Worm (Caenorhabditis elegans): ENCODE results near the gene srh-203.

The srh-203 gene

ce11 chrV:17486034-17486433 is 29.9 kb upstream of the srh-203 start, which contains the start of gene scl-24:
scl-24 (plus strand) TSS chrV:17486334.
- TF ChIP-seq pha-4 (tag; optimal IDR thresholded peaks at IDR 0.05) (no peak), lin-35 (GFP tag; optimal IDR thresholded peaks at IDR 0.05) (no peak), pbrm-1 (GFP tag; IDR thresholded peaks at IDR 0.05) (no peak), ceh-27 (GFP tag; optimal IDR thresholded peaks at IDR 0.05) (no peak), lsy-27 (tag; optimal IDR thresholded peaks at IDR 0.05; ENCODE audit: borderline replicate concordance, insufficient read depth) (no peak), madf-6 (GFP tag; IDR thresholded peaks at IDR 0.05) (no peak)

ce11 chrV:17485078-17485477 is 29.0 kb upstream of the srh-203 start, which contains the start of gene srh-111:
srh-111 (minus strand) TSS chrV:17485178.
- TF ChIP-seq nfya-1 (tag; optimal IDR thresholded peaks at IDR 0.05; ENCODE audit: borderline replicate concordance, insufficient read depth) (no peak), somi-1 (GFP tag; optimal IDR thresholded peaks at IDR 0.05) (no peak), chd-7 (tag; optimal IDR thresholded peaks at IDR 0.05) (no peak), akir-1 (GFP tag; optimal IDR thresholded peaks at IDR 0.05) (no peak), hrde-1 (tag; optimal IDR thresholded peaks at IDR 0.05; ENCODE audit: borderline replicate concordance) (no peak), attf-3 (GFP tag; conservative IDR thresholded peaks at IDR 0.05) (no peak), tbp1 (GFP tag; optimal IDR thresholded peaks at IDR 0.05) (no peak), pha-4 (tag; optimal IDR thresholded peaks at IDR 0.05) (no peak), cebp-2 (GFP tag; IDR thresholded peaks at IDR 0.05) (no peak), Y67H2A.10 (GFP tag; conservative IDR thresholded peaks at IDR 0.05) (no peak), fkh-3 (tag; optimal IDR thresholded peaks at IDR 0.05) (no peak), attf-5 (GFP tag; optimal IDR thresholded peaks at IDR 0.05) (no peak), tbx-9 (tag; optimal IDR thresholded peaks at IDR 0.05; ENCODE audit: borderline replicate concordance) (no peak), snpc-4 (GFP tag; optimal IDR thresholded peaks at IDR 0.05) (no peak), snpc-4 (tag; optimal IDR thresholded peaks at IDR 0.05) (no peak), zfh-2 (GFP tag; conservative IDR thresholded peaks at IDR 0.05) (no peak), let-526 (GFP tag; IDR thresholded peaks at IDR 0.05) (no peak), ceh-79 (tag; optimal IDR thresholded peaks at IDR 0.05) (no peak)

ce11 chrV:17476490-17476889 is 20.4 kb upstream of the srh-203 start, which contains the start of gene srbc-61:
srbc-61 (plus strand) TSS chrV:17476790.
- TF ChIP-seq ceh-91 (GFP tag; IDR thresholded peaks at IDR 0.05) (no peak), C17E4.6 (GFP tag; IDR thresholded peaks at IDR 0.05) (no peak)

- TF ChIP-seq Y95B8A.8 (GFP tag; IDR thresholded peaks at IDR 0.05) = no peak
- no peak for TF ChIP-seq sdz-38 (tag; optimal IDR thresholded peaks at IDR 0.05)
- TF ChIP-seq Y53F4B.3 (GFP tag; IDR thresholded peaks at IDR 0.05) = no peak
- no peak for TF ChIP-seq ztf-22 (GFP tag; optimal IDR thresholded peaks at IDR 0.05)
- no peak for TF ChIP-seq Y79H2A.3 (GFP tag; conservative IDR thresholded peaks at IDR 0.05)
- TF ChIP-seq attf-5 (GFP tag; optimal IDR thresholded peaks at IDR 0.05) = no peak
- TF ChIP-seq atf-7 (tag; optimal IDR thresholded peaks at IDR 0.05) = no peak
- no peak for TF ChIP-seq B0019.2 (GFP tag; conservative IDR thresholded peaks at IDR 0.05)
- no peak for TF ChIP-seq cebp-1 (GFP tag; IDR thresholded peaks at IDR 0.05)
- no peak for TF ChIP-seq cebp-1 (tag; optimal IDR thresholded peaks at IDR 0.05)
- TF ChIP-seq rec-8 (tag; optimal IDR thresholded peaks at IDR 0.05) = no peak
- no peak for TF ChIP-seq D2030.7 (GFP tag; IDR thresholded peaks at IDR 0.05)
- TF ChIP-seq nfyb-1 (GFP tag; IDR thresholded peaks at IDR 0.05) = no peak
- no peak for TF ChIP-seq akir-1 (GFP tag; optimal IDR thresholded peaks at IDR 0.05)
- TF ChIP-seq C06A6.2 (GFP tag; conservative IDR thresholded peaks at IDR 0.05) = no peak
- no peak for TF ChIP-seq somi-1 (GFP tag; optimal IDR thresholded peaks at IDR 0.05)
- no peak for TF ChIP-seq ama-1 (optimal IDR thresholded peaks at IDR 0.05)
- TF ChIP-seq ama-1 (GFP tag; optimal IDR thresholded peaks at IDR 0.05) = no peak
- TF ChIP-seq ztf-3 (GFP tag; optimal IDR thresholded peaks at IDR 0.05) = no peak
- no peak for TF ChIP-seq K12H6.12 (tag; optimal IDR thresholded peaks at IDR 0.05)
- no peak for TF ChIP-seq Y53G8AR.9 (GFP tag; conservative IDR thresholded peaks at IDR 0.05)
These were observed 17.6 kb upstream of the srh-203 start, which contains the start of gene srh-123 for ce11 chrV:17473699-17474098. srh-123 (plus strand) TSS chrV:17473999.

Measured in whole organism, young adult.